Fruit fly (Drosophila melanogaster) whole organism, prepupa: ENCODE data around the gene ImpE1.

Experiments used
- Blimp-1 ChIP-seq: fragments of 200-800 bp; sonication (Bioruptor generic); optimal IDR thresholded peaks from 3 replicates; lab custom pipeline; 2017; ENCODE audit warnings: missing biosample characterization, missing genetic modification characterization, mild to moderate bottlenecking, moderate library complexity, missing genetic modification reagents
- CG10631 ChIP-seq: fragments of 200-800 bp; sonication (Bioruptor generic); optimal IDR thresholded peaks from 2 replicates; lab custom pipeline; 2016; ENCODE audit warnings: missing biosample characterization, missing genetic modification characterization
- CG10669 ChIP-seq: fragments of 200-800 bp; sonication (Bioruptor generic); optimal IDR thresholded peaks from 3 replicates; lab custom pipeline; 2018; ENCODE audit warnings: missing biosample characterization, mild to moderate bottlenecking, missing genetic modification characterization, moderate library complexity
- CG11294 ChIP-seq: fragments of 200-800 bp; sonication (Bioruptor generic); IDR thresholded peaks from 2 replicates; pipeline ENCODE4 v1.3.6; 2022; ENCODE audit warnings: missing biosample characterization, missing genetic modification characterization
- CG11762 ChIP-seq: fragments of 200-800 bp; sonication (Bioruptor generic); optimal IDR thresholded peaks from 3 replicates; lab custom pipeline; 2016; ENCODE audit warnings: missing biosample characterization, missing genetic modification characterization; ENCODE audit not compliant: insufficient read depth
- CG11902 ChIP-seq: fragments of 200-800 bp; sonication (Bioruptor generic); optimal IDR thresholded peaks from 3 replicates; lab custom pipeline; 2016; ENCODE audit warnings: missing biosample characterization, missing genetic modification characterization
- CG15336 ChIP-seq: fragments of 200-800 bp; sonication (Bioruptor generic); IDR thresholded peaks from 2 replicates; pipeline ENCODE4 v1.3.6; 2022; ENCODE audit warnings: missing biosample characterization, missing genetic modification characterization
- CG1621 ChIP-seq: fragments of 200-800 bp; sonication (Bioruptor generic); optimal IDR thresholded peaks from 3 replicates; lab custom pipeline; 2018; ENCODE audit warnings: missing biosample characterization, mild to moderate bottlenecking, missing genetic modification characterization
- CG3032 ChIP-seq: fragments of 200-800 bp; optimal IDR thresholded peaks from 2 replicates; lab custom pipeline; 2019; ENCODE audit warnings: missing biosample characterization, mild to moderate bottlenecking, missing genetic modification characterization, moderate library complexity
- CG31627 ChIP-seq: fragments of 200-800 bp; sonication (Bioruptor generic); optimal IDR thresholded peaks from 3 replicates; lab custom pipeline; 2016; ENCODE audit warnings: missing biosample characterization, missing genetic modification characterization
- CG32006 ChIP-seq: fragments of 200-800 bp; sonication (Bioruptor generic); optimal IDR thresholded peaks from 3 replicates; lab custom pipeline; 2017; ENCODE audit warnings: missing biosample characterization, mild to moderate bottlenecking, missing genetic modification characterization
- CG34406 ChIP-seq: fragments of 200-800 bp; sonication (Bioruptor generic); optimal IDR thresholded peaks from 3 replicates; lab custom pipeline; 2016; ENCODE audit warnings: missing biosample characterization, missing genetic modification characterization
- CG3919 ChIP-seq: fragments of 200-800 bp; sonication (Bioruptor generic); optimal IDR thresholded peaks from 3 replicates; lab custom pipeline; 2016; ENCODE audit warnings: missing biosample characterization, missing genetic modification characterization
- CG4318 ChIP-seq: fragments of 200-800 bp; sonication (Bioruptor generic); optimal IDR thresholded peaks from 3 replicates; lab custom pipeline; 2017; ENCODE audit warnings: missing biosample characterization, mild to moderate bottlenecking, missing genetic modification characterization
- CG6163 ChIP-seq: fragments of 200-800 bp; sonication (Bioruptor generic); IDR thresholded peaks from 3 replicates; pipeline ENCODE4 v1.3.6; 2022; ENCODE audit warnings: missing biosample characterization, missing genetic modification characterization
- CG6792 ChIP-seq: fragments of 200-800 bp; sonication (Bioruptor generic); optimal IDR thresholded peaks from 3 replicates; lab custom pipeline; 2016; ENCODE audit warnings: missing biosample characterization, missing genetic modification characterization
- CG6808 ChIP-seq: fragments of 200-800 bp; sonication (Bioruptor generic); optimal IDR thresholded peaks from 3 replicates; lab custom pipeline; 2017; ENCODE audit warnings: missing biosample characterization, missing genetic modification characterization, mild to moderate bottlenecking, moderate library complexity, missing genetic modification reagents
- CG6854 ChIP-seq: fragments of 200-800 bp; sonication (Bioruptor generic); optimal IDR thresholded peaks from 2 replicates; lab custom pipeline; 2017; ENCODE audit warnings: missing biosample characterization, mild to moderate bottlenecking, missing genetic modification characterization
- CG7368 ChIP-seq: fragments of 200-800 bp; sonication (Bioruptor generic); optimal IDR thresholded peaks from 3 replicates; lab custom pipeline; 2016; ENCODE audit warnings: missing biosample characterization, missing genetic modification characterization
- CG8119 ChIP-seq: fragments of 200-800 bp; sonication (Bioruptor generic); IDR thresholded peaks from 3 replicates; pipeline ENCODE4 v1.3.6; 2022; ENCODE audit warnings: missing biosample characterization, missing genetic modification characterization
- CG8319 ChIP-seq: fragments of 200-800 bp; sonication (Bioruptor generic); optimal IDR thresholded peaks from 3 replicates; lab custom pipeline; 2016; ENCODE audit warnings: missing biosample characterization, missing genetic modification characterization
- CG8632 ChIP-seq: fragments of 200-800 bp; sonication (Bioruptor generic); optimal IDR thresholded peaks from 3 replicates; lab custom pipeline; 2016; ENCODE audit warnings: missing biosample characterization, missing genetic modification characterization
- Eip75B ChIP-seq: fragments of 200-800 bp; sonication (Bioruptor generic); optimal IDR thresholded peaks from 3 replicates; lab custom pipeline; 2016; ENCODE audit warnings: missing biosample characterization, missing genetic modification characterization
- Eip78C ChIP-seq: fragments of 200-800 bp; sonication (Bioruptor generic); peaks from one replicate; lab custom pipeline; 2016; ENCODE audit warnings: missing biosample characterization, missing genetic modification characterization
- Eip93F ChIP-seq: fragments of 200-800 bp; sonication (Bioruptor generic); optimal IDR thresholded peaks from 2 replicates; lab custom pipeline; 2016; ENCODE audit warnings: missing biosample characterization, mild to moderate bottlenecking, missing genetic modification characterization
- Ets21C ChIP-seq: fragments of 200-800 bp; sonication (Bioruptor generic); optimal IDR thresholded peaks from 3 replicates; lab custom pipeline; 2016; ENCODE audit warnings: missing biosample characterization, missing genetic modification characterization
- Ets96B ChIP-seq: fragments of 200-800 bp; optimal IDR thresholded peaks from 2 replicates; lab custom pipeline; 2019; ENCODE audit warnings: missing biosample characterization, mild to moderate bottlenecking, missing genetic modification characterization, moderate library complexity
- Gug ChIP-seq: fragments of 200-800 bp; sonication (Bioruptor generic); IDR thresholded peaks from 2 replicates; pipeline ENCODE4 v1.3.6; 2022; ENCODE audit warnings: missing biosample characterization, missing genetic modification characterization
- Hr38 ChIP-seq: sonication (Bioruptor generic); optimal IDR thresholded peaks from 2 replicates; lab custom pipeline; 2016; ENCODE audit warnings: missing biosample characterization, missing genetic modification characterization
- Hr39 ChIP-seq: fragments of 200-800 bp; sonication (Bioruptor generic); optimal IDR thresholded peaks from 2 replicates; lab custom pipeline; 2016; ENCODE audit warnings: missing biosample characterization, missing genetic modification characterization
- Hr4 ChIP-seq: fragments of 200-800 bp; sonication (Bioruptor generic); optimal IDR thresholded peaks from 3 replicates; lab custom pipeline; 2016; ENCODE audit warnings: missing biosample characterization, missing genetic modification characterization
- Lpt ChIP-seq: fragments of 200-800 bp; sonication (Bioruptor generic); optimal IDR thresholded peaks from 3 replicates; lab custom pipeline; 2016; ENCODE audit warnings: missing biosample characterization, missing genetic modification characterization
- Met ChIP-seq: fragments of 200-800 bp; sonication (Bioruptor generic); optimal IDR thresholded peaks from 3 replicates; lab custom pipeline; 2016; ENCODE audit warnings: missing biosample characterization, missing genetic modification characterization
- OdsH ChIP-seq: fragments of 200-800 bp; sonication (Bioruptor generic); optimal IDR thresholded peaks from 3 replicates; lab custom pipeline; 2016; ENCODE audit warnings: missing biosample characterization, missing genetic modification characterization
- Smox ChIP-seq: fragments of 200-800 bp; sonication (Bioruptor generic); optimal IDR thresholded peaks from 3 replicates; lab custom pipeline; 2016; ENCODE audit warnings: missing biosample characterization, missing genetic modification characterization
- Sox102F ChIP-seq: fragments of 200-800 bp; sonication (Bioruptor generic); optimal IDR thresholded peaks from 2 replicates; lab custom pipeline; 2016; ENCODE audit warnings: missing biosample characterization, mild to moderate bottlenecking, missing genetic modification characterization
- Sox14 ChIP-seq: fragments of 200-800 bp; sonication (Bioruptor generic); optimal IDR thresholded peaks from 3 replicates; lab custom pipeline; 2016; ENCODE audit warnings: missing biosample characterization, missing genetic modification characterization
- Sox15 ChIP-seq: fragments of 200-800 bp; sonication (Bioruptor generic); optimal IDR thresholded peaks from 3 replicates; lab custom pipeline; 2016; ENCODE audit warnings: missing biosample characterization, missing genetic modification characterization
- acj6 ChIP-seq: fragments of 200-800 bp; sonication (Bioruptor generic); optimal IDR thresholded peaks from 3 replicates; lab custom pipeline; 2016; ENCODE audit warnings: missing biosample characterization, missing genetic modification characterization
- cyc ChIP-seq: fragments of 200-800 bp; sonication (Bioruptor generic); optimal IDR thresholded peaks from 3 replicates; lab custom pipeline; 2016; ENCODE audit warnings: missing biosample characterization, missing genetic modification characterization
- dac ChIP-seq: fragments of 200-800 bp; sonication (Bioruptor generic); optimal IDR thresholded peaks from 2 replicates; lab custom pipeline; 2017; ENCODE audit warnings: missing biosample characterization, mild to moderate bottlenecking, missing genetic modification characterization
- dsx ChIP-seq: fragments of 200-800 bp; optimal IDR thresholded peaks from 3 replicates; lab custom pipeline; 2019; ENCODE audit warnings: missing biosample characterization, mild to moderate bottlenecking, missing genetic modification characterization, moderate library complexity; ENCODE audit not compliant: poor library complexity, severe bottlenecking
- eg ChIP-seq: fragments of 200-800 bp; sonication (Bioruptor generic); IDR thresholded peaks from 3 replicates; pipeline ENCODE4 v1.3.6; 2022; ENCODE audit warnings: missing biosample characterization, missing genetic modification characterization
- fd59A ChIP-seq: fragments of 200-800 bp; sonication (Bioruptor generic); optimal IDR thresholded peaks from 2 replicates; lab custom pipeline; 2017; ENCODE audit warnings: missing biosample characterization, mild to moderate bottlenecking, missing genetic modification characterization, missing genetic modification reagents
- fkh ChIP-seq: fragments of 200-800 bp; sonication (Bioruptor generic); optimal IDR thresholded peaks from 3 replicates; lab custom pipeline; 2017; ENCODE audit warnings: missing biosample characterization, mild to moderate bottlenecking, missing genetic modification characterization, moderate library complexity
- net ChIP-seq: fragments of 200-800 bp; sonication (Bioruptor generic); optimal IDR thresholded peaks from 3 replicates; lab custom pipeline; 2016; ENCODE audit warnings: missing biosample characterization, missing genetic modification characterization
- pdm3 ChIP-seq: fragments of 200-800 bp; sonication (Bioruptor generic); optimal IDR thresholded peaks from 3 replicates; lab custom pipeline; 2016; ENCODE audit warnings: missing biosample characterization, missing genetic modification characterization
- salr ChIP-seq, 2 experiments: fragments of 200-800 bp; sonication (Bioruptor generic); optimal IDR thresholded peaks; 3 replicates each; lab custom pipeline; 2016 to 2018; ENCODE audit warnings: missing biosample characterization in 2 of 2, missing genetic modification characterization in 2 of 2, mild to moderate bottlenecking in 1 of 2
- spab ChIP-seq: fragments of 200-800 bp; sonication (Bioruptor generic); optimal IDR thresholded peaks from 2 replicates; lab custom pipeline; 2017; ENCODE audit warnings: missing biosample characterization, mild to moderate bottlenecking, missing genetic modification characterization, missing genetic modification reagents
- ss ChIP-seq, 2 experiments: fragments of 200-800 bp; sonication (Bioruptor generic); optimal IDR thresholded peaks; 2 replicates in 1 of 2; 3 replicates in 1 of 2; lab custom pipeline; 2017 to 2018; ENCODE audit warnings: mild to moderate bottlenecking in 2 of 2, missing biosample characterization in 2 of 2, missing genetic modification characterization in 2 of 2, moderate library complexity in 1 of 2
- vri ChIP-seq: fragments of 200-800 bp; sonication (Bioruptor generic); optimal IDR thresholded peaks from 3 replicates; lab custom pipeline; 2016; ENCODE audit warnings: missing biosample characterization, mild to moderate bottlenecking, missing genetic modification characterization

Gene ImpE1

DNA sequence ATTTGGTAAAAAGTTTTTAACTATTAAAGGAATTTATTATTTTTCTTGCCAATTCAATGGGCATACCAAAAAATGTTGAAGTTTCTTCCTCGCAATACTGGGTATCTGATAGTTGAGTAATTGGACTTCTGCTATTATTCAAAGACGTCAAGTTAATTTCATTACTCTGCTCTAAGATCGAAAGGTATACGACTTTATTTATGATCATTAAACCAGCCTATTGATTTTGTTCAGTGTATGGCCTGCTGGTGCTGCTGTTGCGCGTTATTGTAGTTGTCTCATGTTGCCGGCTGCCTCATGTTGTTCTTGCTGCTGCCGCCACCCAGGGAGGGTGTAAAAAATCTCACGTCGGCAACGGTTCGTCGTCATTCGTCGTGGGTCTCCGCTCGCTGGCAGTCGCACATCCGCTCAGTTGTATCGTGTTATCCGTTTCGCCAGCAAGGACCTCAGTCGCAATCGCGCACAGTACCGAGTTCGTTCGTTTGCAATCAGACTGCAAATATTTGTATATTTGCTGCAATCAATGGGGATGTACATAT is 23.5 kb downstream of the ImpE1 start, which contains the start of gene CG7120:
CG7120 (plus strand) TSS at position 371 of the 539 bp plus-strand sequence.
- TF ChIP-seq Ets96B (tag; lab: Kevin White, UChicago) = peak; percentile 31
- TF ChIP-seq OdsH (GFP tag; lab: Kevin White, UChicago) = peak; percentile 51
- peak; percentile 51; the same call in 1 of the 2 replicates for TF ChIP-seq CG15336 (GFP tag; lab: Robert Waterston, UW)
- no peak for TF ChIP-seq Hr38 (GFP tag; lab: Kevin White, UChicago)
- TF ChIP-seq net (GFP tag; lab: Kevin White, UChicago) = no peak
- TF ChIP-seq Sox102F (GFP tag; lab: Kevin White, UChicago) = no peak
- peak in 1 of 2 experiments; percentile 46 for TF ChIP-seq salr (GFP tag; optimal IDR thresholded peaks at IDR 0.05; lab: Kevin White, UChicago)
- TF ChIP-seq Sox14 (GFP tag; lab: Kevin White, UChicago) = peak; percentile 23
- peak; percentile 41 for TF ChIP-seq Smox
- no peak for TF ChIP-seq CG11294 (GFP tag; lab: Robert Waterston, UW)
- no peak for TF ChIP-seq CG11902 (GFP tag; lab: Kevin White, UChicago)
- TF ChIP-seq CG7368 (GFP tag; lab: Kevin White, UChicago) = no peak
- TF ChIP-seq spab (GFP tag; lab: Kevin White, UChicago) = peak; percentile 6
- no peak for TF ChIP-seq CG6854
- peak; percentile 15 for TF ChIP-seq pdm3
- TF ChIP-seq Sox15 = no peak
- no peak for TF ChIP-seq fkh (GFP tag; lab: Kevin White, UChicago)
- no peak for TF ChIP-seq CG6808
- no peak for TF ChIP-seq dsx (GFP tag; lab: Kevin White, UChicago)
- TF ChIP-seq Met (GFP tag; lab: Kevin White, UChicago) = peak; percentile 34
- peak; percentile 21 for TF ChIP-seq Hr39 (GFP tag; lab: Kevin White, UChicago)
- peak; percentile 30 for TF ChIP-seq Lpt (GFP tag; lab: Kevin White, UChicago)
- peak; percentile 19 for TF ChIP-seq CG34406 (GFP tag; lab: Kevin White, UChicago)
- no peak for TF ChIP-seq Ets21C
- TF ChIP-seq fd59A (GFP tag; lab: Kevin White, UChicago) = no peak
- TF ChIP-seq acj6 (GFP tag; lab: Kevin White, UChicago) = peak; percentile 13
- TF ChIP-seq CG8119 (GFP tag; lab: Robert Waterston, UW) = 0 out of 3 replicates have a peak, but pooled peaks have one; percentile 16
- TF ChIP-seq CG31627 (GFP tag; lab: Kevin White, UChicago) = peak; percentile 27
- TF ChIP-seq CG10631 (GFP tag; lab: Kevin White, UChicago) = no peak
- peak; percentile 52; the same call in 1 of the 3 replicates for TF ChIP-seq CG6163 (GFP tag; lab: Robert Waterston, UW)
- TF ChIP-seq CG8632 = no peak
- no peak for TF ChIP-seq CG4318 (GFP tag; lab: Kevin White, UChicago)
- no peak for TF ChIP-seq dac (GFP tag; lab: Kevin White, UChicago)
- TF ChIP-seq eg (GFP tag; lab: Robert Waterston, UW) = peak; percentile 43; the same call in 1 of the 3 replicates
- no peak for TF ChIP-seq vri
- TF ChIP-seq Eip78C = peak; percentile 80
- TF ChIP-seq CG1621 = no peak
- peak; percentile 14 for TF ChIP-seq CG3919
- TF ChIP-seq Hr4 (GFP tag; lab: Kevin White, UChicago) = peak; percentile 46
- peak; percentile 16 for TF ChIP-seq Eip75B
- no peak for TF ChIP-seq Blimp-1 (GFP tag; lab: Kevin White, UChicago)
- TF ChIP-seq CG32006 (GFP tag; lab: Kevin White, UChicago) = peak; percentile 66
- TF ChIP-seq Gug (GFP tag; lab: Robert Waterston, UW) = no peak
- no peak for TF ChIP-seq ss (GFP tag; optimal IDR thresholded peaks at IDR 0.05; lab: Kevin White, UChicago)
- TF ChIP-seq CG8319 = no peak
- peak; percentile 16 for TF ChIP-seq CG3032
- peak; percentile 11 for TF ChIP-seq CG11762 (GFP tag; lab: Kevin White, UChicago)
- TF ChIP-seq CG6792 (GFP tag; lab: Kevin White, UChicago) = no peak
- peak; percentile 55 for TF ChIP-seq cyc (GFP tag; lab: Kevin White, UChicago)
- TF ChIP-seq CG10669 = peak; percentile 43
- TF ChIP-seq Eip93F (GFP tag; lab: Kevin White, UChicago) = peak; percentile 23
